Worm (Caenorhabditis elegans) whole organism, L4 larva: ENCODE results near the gene F52G3.8.
A peak's percentile ranks its signal among the peaks of the same experiment; 100 is the strongest.

Source experiments
- F10B5.3 ChIP-seq: sonication (generic microtip); optimal IDR thresholded peaks from 2 replicates; lab custom pipeline; 2016; ENCODE audit warnings: mild to moderate bottlenecking, missing genetic modification characterization, missing compliant biosample characterization
- F26F4.8 ChIP-seq: fragments of 200-800 bp; sonication (Bioruptor generic); conservative IDR thresholded peaks from 2 replicates; pipeline ENCODE4 v1.3.6; 2022; ENCODE audit warnings: missing genetic modification characterization, missing compliant biosample characterization
- F44E2.7 ChIP-seq: fragments of 200-800 bp; sonication (Bioruptor generic); IDR thresholded peaks from 2 replicates; pipeline ENCODE4 v2.1.2; 2022; ENCODE audit warnings: missing genetic modification characterization, missing compliant biosample characterization
- F49E8.2 ChIP-seq: sonication (generic microtip); optimal IDR thresholded peaks from 2 replicates; lab custom pipeline; 2016; ENCODE audit warnings: missing compliant biosample characterization, mild to moderate bottlenecking, missing genetic modification characterization, borderline replicate concordance
- T20F7.1 ChIP-seq: fragments of 200-800 bp; sonication (Bioruptor generic); optimal IDR thresholded peaks from 2 replicates; lab custom pipeline; 2018; ENCODE audit warnings: mild to moderate bottlenecking, missing genetic modification characterization, missing compliant biosample characterization
- Y75B8A.6 ChIP-seq: fragments of 200-800 bp; sonication (Bioruptor generic); IDR thresholded peaks from 2 replicates; pipeline ENCODE4 v1.3.6; 2022; ENCODE audit warnings: missing genetic modification reagents, missing genetic modification characterization, missing compliant biosample characterization
- ZK337.2 ChIP-seq: fragments of 200-800 bp; sonication (Bioruptor generic); IDR thresholded peaks from 2 replicates; pipeline ENCODE4 v1.3.6; 2022; ENCODE audit warnings: missing genetic modification reagents, missing genetic modification characterization, missing compliant biosample characterization
- aha-1 ChIP-seq: fragments of 150-350 bp; peaks from one replicate; lab custom pipeline; 2014; ENCODE audit warnings: missing biosample characterization, missing genetic modification characterization
- ama-1 ChIP-seq: fragments of 150-350 bp; optimal IDR thresholded peaks from 2 replicates; lab custom pipeline; 2014; ENCODE audit warnings: inconsistent platforms, mixed read lengths
- attf-4 ChIP-seq: sonication (generic microtip); optimal IDR thresholded peaks from 3 replicates; lab custom pipeline; 2017; ENCODE audit warnings: missing biosample characterization, missing genetic modification characterization
- ceh-28 ChIP-seq: fragments of 150-350 bp; optimal IDR thresholded peaks from 2 replicates; lab custom pipeline; 2014; ENCODE audit warnings: missing biosample characterization, missing genetic modification reagents, missing genetic modification characterization
- cey-2 ChIP-seq: sonication (generic microtip); optimal IDR thresholded peaks from 3 replicates; lab custom pipeline; 2017; ENCODE audit warnings: missing genetic modification characterization, mild to moderate bottlenecking, missing compliant biosample characterization, antibody characterized with exemption, borderline replicate concordance; ENCODE audit not compliant: insufficient read depth
- ctbp-1 ChIP-seq: fragments of 200-800 bp; sonication (Bioruptor generic); IDR thresholded peaks from 2 replicates; pipeline ENCODE4 v1.3.6; 2022; ENCODE audit warnings: missing genetic modification reagents, missing genetic modification characterization, missing compliant biosample characterization
- daf-12 ChIP-seq: fragments of 150-350 bp; optimal IDR thresholded peaks from 2 replicates; lab custom pipeline; 2014; ENCODE audit warnings: missing biosample characterization, missing genetic modification reagents, missing genetic modification characterization
- dmd-6 ChIP-seq: fragments of 200-800 bp; sonication (Bioruptor generic); IDR thresholded peaks from 2 replicates; pipeline ENCODE4 v1.3.6; 2022; ENCODE audit warnings: missing genetic modification reagents, missing genetic modification characterization, missing compliant biosample characterization
- dmd-8 ChIP-seq: fragments of 200-800 bp; sonication (Bioruptor generic); IDR thresholded peaks from 2 replicates; pipeline ENCODE4 v1.3.6; 2022; ENCODE audit warnings: missing genetic modification characterization, missing compliant biosample characterization
- duxl-1 ChIP-seq: sonication (generic microtip); optimal IDR thresholded peaks from 2 replicates; lab custom pipeline; 2016; ENCODE audit warnings: mild to moderate bottlenecking, missing genetic modification characterization, moderate library complexity, missing compliant biosample characterization; ENCODE audit not compliant: poor library complexity
- dve-1 ChIP-seq: sonication (generic microtip); optimal IDR thresholded peaks from 2 replicates; lab custom pipeline; 2017; ENCODE audit warnings: antibody characterized with exemption, mild to moderate bottlenecking, missing genetic modification characterization, missing compliant biosample characterization; ENCODE audit not compliant: insufficient read depth
- egl-27 ChIP-seq: sonication (generic microtip); optimal IDR thresholded peaks from 3 replicates; lab custom pipeline; 2017; ENCODE audit warnings: missing biosample characterization, missing genetic modification reagents, missing genetic modification characterization
- hif-1 ChIP-seq, 2 experiments: sonication (generic microtip); optimal IDR thresholded peaks; 2 replicates each; lab custom pipeline; 2016 to 2017; ENCODE audit warnings: missing compliant biosample characterization in 2 of 2, missing genetic modification characterization in 2 of 2, missing genetic modification reagents in 2 of 2, missing genotype in 2 of 2, mild to moderate bottlenecking in 1 of 2
- hlh-30 ChIP-seq: sonication (generic microtip); optimal IDR thresholded peaks from 2 replicates; lab custom pipeline; 2017; ENCODE audit warnings: antibody characterized with exemption, mild to moderate bottlenecking, missing genetic modification characterization, missing compliant biosample characterization; ENCODE audit not compliant: insufficient read depth
- lim-7 ChIP-seq: fragments of 200-800 bp; sonication (Bioruptor generic); IDR thresholded peaks from 2 replicates; pipeline ENCODE4 v1.3.6; 2022; ENCODE audit warnings: missing genetic modification characterization, missing compliant biosample characterization
- lin-29 ChIP-seq: fragments of 200-800 bp; sonication (Bioruptor generic); IDR thresholded peaks from 2 replicates; pipeline ENCODE4 v1.3.6; 2022; ENCODE audit warnings: missing genetic modification reagents, missing genetic modification characterization, missing compliant biosample characterization
- lin-38 ChIP-seq: fragments of 200-800 bp; sonication (Bioruptor generic); IDR thresholded peaks from 2 replicates; pipeline ENCODE4 v1.3.6; 2022; ENCODE audit warnings: missing genetic modification reagents, missing genetic modification characterization, missing compliant biosample characterization
- lir-3 ChIP-seq: sonication (generic microtip); optimal IDR thresholded peaks from 2 replicates; lab custom pipeline; 2016; ENCODE audit warnings: mild to moderate bottlenecking, missing genetic modification characterization, missing compliant biosample characterization
- madf-5 ChIP-seq, 2 experiments: fragments of 200-800 bp; sonication (Bioruptor generic); IDR thresholded peaks; 2 replicates each; pipeline ENCODE4 v1.3.6; 2022; ENCODE audit warnings: missing compliant biosample characterization in 2 of 2, missing genetic modification characterization in 2 of 2
- mes-2 ChIP-seq: sonication (generic microtip); optimal IDR thresholded peaks from 2 replicates; lab custom pipeline; 2016; ENCODE audit warnings: missing genotype, mild to moderate bottlenecking, missing genetic modification characterization, missing compliant biosample characterization; ENCODE audit not compliant: poor library complexity, severe bottlenecking
- mxl-2 ChIP-seq: fragments of 200-800 bp; sonication (Bioruptor generic); conservative IDR thresholded peaks from 2 replicates; pipeline ENCODE4 v1.3.6; 2022; ENCODE audit warnings: missing genetic modification reagents, missing genetic modification characterization, missing compliant biosample characterization
- nhr-11 ChIP-seq: fragments of 150-350 bp; optimal IDR thresholded peaks from 2 replicates; lab custom pipeline; 2014; ENCODE audit warnings: missing biosample characterization, missing genetic modification characterization
- nhr-111 ChIP-seq: fragments of 200-800 bp; sonication (Bioruptor generic); optimal IDR thresholded peaks from 2 replicates; lab custom pipeline; 2018; ENCODE audit warnings: mild to moderate bottlenecking, missing genetic modification characterization, missing compliant biosample characterization
- nhr-237 ChIP-seq: sonication (generic microtip); optimal IDR thresholded peaks from 2 replicates; lab custom pipeline; 2017; ENCODE audit warnings: missing biosample characterization, missing genetic modification characterization
- nhr-25 ChIP-seq: sonication (generic microtip); optimal IDR thresholded peaks from 2 replicates; lab custom pipeline; 2017; ENCODE audit warnings: missing genetic modification characterization, mild to moderate bottlenecking, missing compliant biosample characterization, antibody characterized with exemption, moderate library complexity, borderline replicate concordance; ENCODE audit not compliant: insufficient read depth
- nhr-28 ChIP-seq: fragments of 150-350 bp; optimal IDR thresholded peaks from 2 replicates; lab custom pipeline; 2014; ENCODE audit warnings: missing biosample characterization, missing genetic modification characterization
- nhr-42 ChIP-seq: fragments of 200-800 bp; sonication (Bioruptor generic); IDR thresholded peaks from 2 replicates; pipeline ENCODE4 v1.3.6; 2022; ENCODE audit warnings: missing genetic modification characterization, missing compliant biosample characterization
- nhr-76 ChIP-seq: fragments of 150-350 bp; optimal IDR thresholded peaks from 2 replicates; lab custom pipeline; 2014; ENCODE audit warnings: missing biosample characterization, missing genetic modification characterization
- pha-4 ChIP-seq, 2 experiments: fragments of 150-350 bp in 1 of 2; fragments of 200-800 bp in 1 of 2; sonication (Bioruptor generic) in 1 of 2; IDR thresholded peaks in 1 of 2; optimal IDR thresholded peaks in 1 of 2; 2 replicates each; pipeline versions ENCODE4 v1.3.6 to Lab custom; 2014 to 2022; ENCODE audit warnings: missing genetic modification characterization in 2 of 2, missing genetic modification reagents in 2 of 2, missing biosample characterization in 1 of 2, missing compliant biosample characterization in 1 of 2
- pqm-1 ChIP-seq: sonication (generic microtip); optimal IDR thresholded peaks from 2 replicates; lab custom pipeline; 2017; ENCODE audit warnings: missing biosample characterization, missing genetic modification characterization
- set-16 ChIP-seq: fragments of 200-800 bp; sonication (Bioruptor generic); IDR thresholded peaks from 2 replicates; pipeline ENCODE4 v1.3.6; 2022; ENCODE audit warnings: missing genetic modification reagents, missing genetic modification characterization, missing compliant biosample characterization
- skn-1 ChIP-seq: fragments of 150-350 bp; optimal IDR thresholded peaks from 2 replicates; lab custom pipeline; 2014; ENCODE audit warnings: missing biosample characterization, missing genetic modification characterization
- spr-3 ChIP-seq: fragments of 200-800 bp; sonication (Bioruptor generic); optimal IDR thresholded peaks from 2 replicates; lab custom pipeline; 2018; ENCODE audit warnings: mild to moderate bottlenecking, missing genetic modification characterization, missing compliant biosample characterization
- tag-97 ChIP-seq: fragments of 200-800 bp; sonication (Bioruptor generic); IDR thresholded peaks from 2 replicates; pipeline ENCODE4 v1.3.6; 2022; ENCODE audit warnings: missing genetic modification characterization, missing compliant biosample characterization
- unc-130 ChIP-seq: sonication (generic microtip); optimal IDR thresholded peaks from 2 replicates; lab custom pipeline; 2016; ENCODE audit warnings: missing genetic modification reagents, missing genetic modification characterization, missing compliant biosample characterization
- unc-62 ChIP-seq, 3 experiments: fragments of 150-350 bp in 1 of 3; sonication (generic microtip); optimal IDR thresholded peaks in 2 of 3; peaks in 1 of 3; 1 replicate in 1 of 3; 2 replicates in 2 of 3; lab custom pipeline; 2014 to 2017; ENCODE audit warnings: missing biosample characterization in 3 of 3, missing genetic modification characterization in 3 of 3, missing genetic modification reagents in 3 of 3, missing genotype in 1 of 3
- zag-1 ChIP-seq: fragments of 150-350 bp; optimal IDR thresholded peaks from 2 replicates; lab custom pipeline; 2014; ENCODE audit warnings: missing biosample characterization, missing genetic modification characterization
- zfp-3 ChIP-seq: fragments of 200-800 bp; sonication (Bioruptor generic); conservative IDR thresholded peaks from 2 replicates; pipeline ENCODE4 v1.3.6; 2022; ENCODE audit warnings: missing genetic modification reagents, missing genetic modification characterization, missing compliant biosample characterization

F52G3.8 gene

DNA sequence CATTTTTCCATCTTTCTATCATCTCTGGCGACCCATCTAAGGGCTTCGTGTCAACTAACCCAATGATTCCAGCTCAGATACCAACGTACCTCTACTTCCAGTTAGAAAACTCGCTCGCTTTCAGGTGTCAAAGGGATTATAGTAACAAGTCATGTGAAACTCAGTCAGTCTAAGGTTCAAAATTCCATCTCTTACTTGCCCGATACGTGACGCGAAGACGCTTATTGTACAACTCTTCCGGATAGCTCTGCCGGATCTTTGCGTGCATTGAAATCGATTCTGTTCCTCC lies 22.5 kb downstream of the F52G3.8 start (continued):
- TF ChIP-seq set-16 (GFP tag; lab: Robert Waterston, UW): no peak
- no peak for TF ChIP-seq dmd-6 (GFP tag; lab: Robert Waterston, UW)
- no peak for TF ChIP-seq dmd-8 (GFP tag; lab: Robert Waterston, UW)
- no peak for TF ChIP-seq Y75B8A.6 (GFP tag; lab: Robert Waterston, UW)
- no peak for TF ChIP-seq nhr-25 (tag; lab: Kevin White, UChicago)
- TF ChIP-seq mes-2: peak; percentile 8
- TF ChIP-seq unc-62 (GFP tag; optimal IDR thresholded peaks at IDR 0.05 in 1 of 2; lab: Kevin White, UChicago): peak in 1 of 2 experiments; percentile 95
- no peak for TF ChIP-seq unc-62 (tag; optimal IDR thresholded peaks at IDR 0.05; lab: Kevin White, UChicago)
- TF ChIP-seq nhr-42: no peak
- TF ChIP-seq ctbp-1 (GFP tag; lab: Robert Waterston, UW): no peak
- peak; percentile 93 for TF ChIP-seq aha-1 (tag; lab: Kevin White, UChicago)
- no peak for TF ChIP-seq F26F4.8 (GFP tag; lab: Robert Waterston, UW)
- TF ChIP-seq, all 104 proteins: peak for 5

DNA sequence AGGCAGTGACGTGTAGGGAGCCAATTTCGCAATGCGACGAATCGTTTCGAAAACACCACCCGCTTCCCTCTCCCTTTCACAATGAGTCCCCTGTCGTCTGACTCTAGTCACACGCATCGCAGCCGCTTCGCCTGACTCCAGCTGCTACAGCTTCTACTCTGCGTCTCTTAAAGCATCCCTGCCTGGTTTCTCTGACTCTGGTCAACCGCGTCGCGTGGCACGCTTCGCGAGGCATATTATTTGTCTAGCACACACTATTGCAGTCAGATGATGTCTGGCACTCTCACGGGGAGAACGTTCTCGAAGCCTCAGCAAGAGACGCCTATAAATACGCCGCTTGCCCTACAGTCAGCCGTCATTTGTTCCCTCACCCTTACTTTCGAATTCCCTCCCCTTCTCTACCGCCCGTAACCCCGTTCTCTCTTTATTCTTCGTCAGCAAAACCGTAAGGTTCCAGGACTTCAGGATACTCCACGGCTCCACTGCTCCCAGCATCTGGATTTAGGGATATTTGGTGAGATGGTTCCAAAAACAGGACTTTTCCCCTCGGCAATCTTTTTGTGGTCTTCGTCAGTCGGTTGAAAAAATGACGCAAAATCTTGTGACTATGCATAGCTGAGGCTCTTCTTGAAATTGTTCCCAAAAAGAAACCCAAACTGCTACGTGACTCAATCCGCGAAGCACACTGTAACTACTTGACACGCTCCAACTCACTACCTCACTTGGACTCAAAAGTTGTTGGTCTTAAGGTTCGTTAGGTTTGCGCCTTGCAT lies 23.0 kb downstream of the F52G3.8 start:
- TF ChIP-seq lin-29 (peak; percentile 66; the same call in 1 of the 2 replicates), ZK337.2 (GFP tag; lab: Robert Waterston, UW) (0 out of 2 replicates have a peak, but pooled peaks have one; percentile 21), pqm-1 (tag; lab: Kevin White, UChicago) (peak; percentile 6), dmd-6 (GFP tag; lab: Robert Waterston, UW) (peak; percentile 98), cey-2 (no peak), F10B5.3 (tag; lab: Kevin White, UChicago) (peak; percentile 90), nhr-11 (tag; lab: Kevin White, UChicago) (peak; percentile 99), mxl-2 (GFP tag; lab: Robert Waterston, UW) (peak; percentile 47; the same call in 1 of the 2 replicates), skn-1 (tag; lab: Kevin White, UChicago) (peak; percentile 45), tag-97 (GFP tag; lab: Robert Waterston, UW) (no peak), madf-5 (GFP tag; IDR thresholded peaks at IDR 0.05; lab: Robert Waterston, UW) (0 out of 4 replicates have a peak, but pooled peaks of 1 of the 2 experiments have one; percentile 29), nhr-237 (tag; lab: Kevin White, UChicago) (peak; percentile 62), ceh-28 (tag; lab: Kevin White, UChicago) (peak; percentile 67), lir-3 (no peak), duxl-1 (tag; lab: Kevin White, UChicago) (peak; percentile 84), unc-130 (GFP tag; lab: Kevin White, UChicago) (no peak), egl-27 (peak; percentile 87), ama-1 (lab: Kevin White, UChicago) (peak; percentile 100), attf-4 (tag; lab: Kevin White, UChicago) (peak; percentile 52), nhr-28 (tag; lab: Kevin White, UChicago) (peak; percentile 99), zfp-3 (GFP tag; lab: Robert Waterston, UW) (peak; percentile 85), nhr-111 (GFP tag; lab: Kevin White, UChicago) (no peak), hif-1 (tag; optimal IDR thresholded peaks at IDR 0.05; lab: Kevin White, UChicago) (peak; percentile 79 to 94), F26F4.8 (GFP tag; lab: Robert Waterston, UW) (no peak), daf-12 (tag; lab: Kevin White, UChicago) (peak; percentile 2), F44E2.7 (no peak), nhr-76 (tag; lab: Kevin White, UChicago) (peak; percentile 6), dve-1 (tag; lab: Kevin White, UChicago) (peak; percentile 99), F49E8.2 (no peak), ctbp-1 (GFP tag; lab: Robert Waterston, UW) (peak; percentile 96), hlh-30 (tag; lab: Kevin White, UChicago) (peak; percentile 100), zag-1 (peak; percentile 74), lim-7 (GFP tag; lab: Robert Waterston, UW) (peak; percentile 72), lin-38 (GFP tag; lab: Robert Waterston, UW) (peak; percentile 71), T20F7.1 (GFP tag; lab: Kevin White, UChicago) (peak; percentile 86), spr-3 (peak; percentile 74), unc-62 (GFP tag; optimal IDR thresholded peaks at IDR 0.05 in 1 of 2; lab: Kevin White, UChicago) (peak; percentile 34 to 100), unc-62 (tag; optimal IDR thresholded peaks at IDR 0.05; lab: Kevin White, UChicago) (no peak), pha-4 (GFP tag; IDR thresholded peaks at IDR 0.05; lab: Robert Waterston, UW) (peak; percentile 88), pha-4 (tag; optimal IDR thresholded peaks at IDR 0.05; lab: Kevin White, UChicago) (peak; percentile 36)
